Worm (Caenorhabditis elegans) whole organism, L3 larva: ENCODE data around the gene H03G16.6.

ENCODE experiments used
- lin-39 ChIP-seq: fragments of 150-350 bp; optimal IDR thresholded peaks from 2 replicates; lab custom pipeline; 2018; ENCODE audit warnings: missing biosample characterization, missing genetic modification reagents, missing genetic modification characterization
- mdl-1 ChIP-seq: fragments of 150-350 bp; optimal IDR thresholded peaks from 2 replicates; lab custom pipeline; 2014; ENCODE audit warnings: missing biosample characterization, missing genetic modification characterization
- nfya-1 ChIP-seq: sonication (generic microtip); optimal IDR thresholded peaks from 2 replicates; lab custom pipeline; 2017; ENCODE audit warnings: missing genetic modification characterization, mild to moderate bottlenecking, missing compliant biosample characterization, antibody characterized with exemption, moderate library complexity; ENCODE audit not compliant: insufficient read depth
- nhr-76 ChIP-seq: fragments of 150-350 bp; sonication (generic microtip); optimal IDR thresholded peaks from 5 replicates; lab custom pipeline; 2014; ENCODE audit warnings: missing biosample characterization, missing genetic modification characterization

DNA sequence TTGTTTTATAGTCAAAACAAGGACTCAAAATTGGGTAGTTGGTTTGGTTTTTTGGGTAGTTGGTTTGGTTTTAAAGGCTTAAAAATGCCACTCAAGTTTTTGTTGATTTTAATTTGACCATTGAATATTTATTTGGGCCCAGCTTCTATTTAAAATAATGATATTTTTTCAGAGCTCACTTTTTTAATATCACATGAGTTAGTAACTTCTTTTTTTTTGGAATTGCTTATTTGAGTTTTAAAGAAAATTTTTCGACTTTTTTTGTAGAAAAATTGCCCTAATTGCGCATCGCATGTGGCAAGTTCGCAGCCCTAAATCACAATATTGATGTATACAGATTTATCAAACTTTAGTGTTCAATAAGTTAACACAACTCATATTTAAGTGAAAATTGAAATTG, 16.7 kb upstream of the H03G16.6 start:
- TF ChIP-seq mdl-1 (tag; lab: Kevin White, UChicago) (no peak), nfya-1 (tag; lab: Kevin White, UChicago) (no peak), lin-39 (tag; lab: Kevin White, UChicago) (no peak), nhr-76 (tag; lab: Kevin White, UChicago) (no peak)
